Fruit fly (Drosophila melanogaster) S2 (cell line): ENCODE measurements around the gene CG14401.

Experiments used
- CG8478 ChIP-seq: fragments of >200 bp; optimal IDR thresholded peaks from 2 replicates; lab custom pipeline; 2018
- CTCF ChIP-seq, 2 experiments: fragments of >200 bp; optimal IDR thresholded peaks; 2 replicates each; lab custom pipeline; 2018

CG14401 gene

DNA sequence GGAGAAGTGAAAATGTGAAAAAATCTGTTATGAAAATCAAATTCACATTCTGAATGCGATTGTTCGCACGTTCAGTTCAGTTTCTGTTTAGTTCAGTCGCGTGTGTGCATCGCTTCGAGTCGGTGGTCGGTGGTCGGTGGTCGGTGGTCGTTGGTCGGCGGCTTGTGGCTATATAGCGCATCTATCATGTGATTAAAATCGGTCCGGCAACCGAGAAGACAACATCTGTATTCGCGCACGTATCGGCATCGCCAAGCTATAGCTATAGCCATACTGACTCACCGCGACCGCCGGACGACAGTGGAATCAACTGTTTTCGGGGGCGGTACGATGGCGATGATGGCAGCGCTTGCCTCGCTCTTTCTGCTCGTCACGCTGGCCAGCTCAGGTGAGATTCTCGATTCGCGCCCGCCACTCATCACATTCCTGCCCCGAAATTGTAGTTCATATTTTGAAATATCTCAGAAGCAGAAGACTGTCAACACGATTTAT, at the start of gene CG14401:
Gene CG14401, plus strand, starts transcription at position 51 of the 492 bp plus-strand sequence.
- no peak for TF ChIP-seq CTCF (optimal IDR thresholded peaks at IDR 0.05; lab: Kevin White, UChicago)
- TF ChIP-seq CG8478 (lab: Kevin White, UChicago), result no peak

DNA sequence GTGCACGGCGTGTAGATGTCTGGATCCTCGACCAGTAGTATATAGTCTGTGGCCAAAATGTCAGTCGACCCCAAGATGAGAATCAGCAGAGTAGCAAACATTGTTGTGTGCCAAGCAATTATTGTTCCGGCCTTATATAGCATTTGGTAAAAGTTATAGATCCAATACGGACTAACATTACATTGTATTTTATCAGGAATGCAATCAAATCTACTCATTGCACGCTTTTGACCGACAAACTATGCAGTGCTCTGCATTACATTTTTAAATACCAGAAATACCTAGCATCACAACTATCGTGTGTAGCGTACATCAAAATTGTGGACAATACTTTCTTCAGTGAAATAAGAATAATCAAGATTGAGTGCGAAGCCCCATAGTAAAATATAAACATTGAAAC, 48.9 kb upstream of the CG14401 start, which contains the start of gene CheB38c:
Gene CheB38c, minus strand, starts transcription at position 101 of the 400 bp plus-strand sequence.
- no peak for TF ChIP-seq CTCF (optimal IDR thresholded peaks at IDR 0.05; lab: Kevin White, UChicago)

- TF ChIP-seq CTCF (optimal IDR thresholded peaks at IDR 0.05; lab: Kevin White, UChicago), result no peak
- no peak for TF ChIP-seq CG8478 (lab: Kevin White, UChicago)
Observed at dm6 chr2L:20821249-20822024, 48.2 kb upstream of the CG14401 start.

DNA sequence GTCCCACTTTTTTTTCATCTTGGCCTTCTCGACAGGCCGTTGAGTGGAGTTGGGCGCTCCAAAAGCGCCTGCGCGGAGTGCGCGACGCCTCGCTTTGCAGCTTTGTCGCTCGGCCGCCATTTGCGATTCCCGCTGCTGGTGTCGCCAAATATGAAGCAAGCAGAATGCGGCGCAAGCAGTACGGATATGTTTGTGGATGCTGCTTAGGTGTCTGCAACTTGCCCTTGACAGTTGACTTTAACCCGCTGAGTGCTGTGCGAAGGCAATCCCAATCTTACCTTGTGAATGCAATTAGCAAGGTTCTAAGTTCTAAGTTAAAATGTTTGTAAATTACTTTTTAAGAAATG, 47.7 kb upstream of the CG14401 start:
- no peak for TF ChIP-seq CG8478 (lab: Kevin White, UChicago)
- TF ChIP-seq CTCF (optimal IDR thresholded peaks at IDR 0.05; lab: Kevin White, UChicago), result peak in 1 of 2 experiments; percentile 0

- TF ChIP-seq CG8478 (lab: Kevin White, UChicago) (no peak), CTCF (optimal IDR thresholded peaks at IDR 0.05; lab: Kevin White, UChicago) (peak in 1 of 2 experiments; percentile 20)
Observed at dm6 chr2L:20822489-20823195, 47.0 kb upstream of the CG14401 start, which contains the start of gene CG9331. TSS of gene CG9331 (plus strand) at chr2L:20822828.

- TF ChIP-seq CG8478 (lab: Kevin White, UChicago) (no peak), CTCF (optimal IDR thresholded peaks at IDR 0.05; lab: Kevin White, UChicago) (peak in 1 of 2 experiments; percentile 9)
Observed at dm6 chr2L:20823196-20824105, 46.2 kb upstream of the CG14401 start.

- no peak for TF ChIP-seq CTCF (optimal IDR thresholded peaks at IDR 0.05; lab: Kevin White, UChicago)
- no peak for TF ChIP-seq CG8478 (lab: Kevin White, UChicago)
Observed at dm6 chr2L:20824136-20824789, 45.4 kb upstream of the CG14401 start.

DNA sequence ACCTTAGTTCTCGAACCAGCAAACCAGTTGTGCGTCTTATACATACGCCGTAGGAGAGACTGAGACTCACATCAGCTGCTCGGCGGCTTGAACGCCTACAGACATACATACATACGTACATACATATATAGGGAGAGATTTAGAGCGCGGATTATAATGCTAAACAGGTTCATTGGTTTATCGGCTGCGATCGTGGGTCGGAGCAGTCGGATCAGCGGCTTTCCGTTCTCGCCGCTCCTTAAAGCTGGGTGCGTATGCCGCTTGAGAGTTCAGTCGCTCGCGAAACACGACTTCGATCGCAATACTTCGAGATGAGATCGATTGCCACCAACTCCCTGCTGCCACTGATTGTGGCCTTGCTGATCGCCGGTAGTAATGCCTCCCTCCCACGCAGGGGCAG, 44.4 kb upstream of the CG14401 start:
- TF ChIP-seq CTCF (optimal IDR thresholded peaks at IDR 0.05; lab: Kevin White, UChicago), result no peak
- TF ChIP-seq CG8478 (lab: Kevin White, UChicago), result no peak

dm6 chr2L:20826226-20826625, 43.4 kb upstream of the CG14401 start:
- TF ChIP-seq CTCF (optimal IDR thresholded peaks at IDR 0.05; lab: Kevin White, UChicago) (peak; percentile 77 to 86), CG8478 (lab: Kevin White, UChicago) (no peak)

- TF ChIP-seq CTCF (optimal IDR thresholded peaks at IDR 0.05; lab: Kevin White, UChicago) (no peak), CG8478 (lab: Kevin White, UChicago) (no peak)
Observed at dm6 chr2L:20827045-20827444, 42.6 kb upstream of the CG14401 start.

dm6 chr2L:20828701-20829100, 41.0 kb upstream of the CG14401 start:
- TF ChIP-seq CTCF (optimal IDR thresholded peaks at IDR 0.05; lab: Kevin White, UChicago) (no peak), CG8478 (lab: Kevin White, UChicago) (no peak)

- no peak for TF ChIP-seq CTCF (optimal IDR thresholded peaks at IDR 0.05; lab: Kevin White, UChicago)
- no peak for TF ChIP-seq CG8478 (lab: Kevin White, UChicago)
Observed at dm6 chr2L:20829309-20829708, 40.3 kb upstream of the CG14401 start, which contains the start of gene CG31673. TSS of gene CG31673 (plus strand) at chr2L:20829609.

DNA sequence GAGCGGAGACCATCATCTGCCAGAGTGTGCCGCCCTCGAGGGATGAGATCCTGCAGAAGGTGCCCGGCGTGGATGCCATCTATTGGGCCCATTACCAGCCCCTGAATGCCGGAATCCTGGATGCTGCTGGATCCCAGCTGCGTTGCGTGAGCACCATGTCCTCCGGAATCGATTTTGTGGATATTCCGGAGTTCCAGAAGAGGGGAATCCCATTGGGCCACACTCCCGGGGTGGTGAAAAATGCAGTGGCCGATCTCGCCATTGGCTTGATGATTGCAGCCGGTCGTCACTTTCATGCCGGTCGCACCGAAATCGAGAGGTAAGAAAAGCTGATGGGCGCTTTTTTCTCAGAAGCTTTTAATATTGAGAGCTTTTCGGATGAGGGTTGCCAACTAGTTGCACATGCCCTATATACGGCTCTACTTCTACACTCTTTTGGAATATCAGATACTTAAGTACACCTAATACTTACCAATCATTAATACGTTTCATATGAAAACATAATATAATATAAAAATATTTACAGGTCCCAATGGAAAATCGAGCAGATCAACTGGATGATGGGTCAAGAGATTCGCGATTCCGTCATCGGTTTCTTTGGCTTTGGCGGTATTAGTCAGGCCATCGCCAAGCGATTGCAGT, 39.8 kb upstream of the CG14401 start:
- TF ChIP-seq CG8478 (lab: Kevin White, UChicago), result no peak
- no peak for TF ChIP-seq CTCF (optimal IDR thresholded peaks at IDR 0.05; lab: Kevin White, UChicago)
